Fruit fly (Drosophila melanogaster): ENCODE results near the gene CAH5.

Gene CAH5

dm6 chr3R:31213227-31213626 lies 49.2 kb upstream of the CAH5 start, which contains the start of the genes Zwilch and CG1542 (continued):
- TF ChIP-seq CG17568 (GFP tag; optimal IDR thresholded peaks at IDR 0.05) (no peak), vvl (GFP tag; IDR thresholded peaks at IDR 0.05) (peak; percentile 57; the same call in 1 of the 2 replicates), CG12219 (GFP tag; optimal IDR thresholded peaks at IDR 0.05) (no peak), CG18011 (GFP tag; optimal IDR thresholded peaks at IDR 0.05) (no peak), Sry-β (GFP tag; optimal IDR thresholded peaks at IDR 0.05) (no peak), dm (GFP tag; optimal IDR thresholded peaks at IDR 0.05) (peak; percentile 96), CG12391 (tag; optimal IDR thresholded peaks at IDR 0.05) (no peak), Oli (tag; optimal IDR thresholded peaks at IDR 0.05) (no peak), Taf1 (GFP tag; IDR thresholded peaks at IDR 0.05) (no peak), Ets97D (GFP tag; optimal IDR thresholded peaks at IDR 0.05) (peak; percentile 76), Vsx1 (GFP tag; optimal IDR thresholded peaks at IDR 0.05) (no peak), chm (GFP tag; IDR thresholded peaks at IDR 0.05) (no peak), CG7839 (tag; optimal IDR thresholded peaks at IDR 0.05) (no peak), CG15479 (GFP tag; optimal IDR thresholded peaks at IDR 0.05) (no peak), CG9932 (GFP tag; IDR thresholded peaks at IDR 0.05) (0 out of 2 replicates have a peak, but pooled peaks have one; percentile 8), CG7963 (GFP tag; IDR thresholded peaks at IDR 0.05; ENCODE audit: partially characterized antibody) (peak; percentile 74), CG12659 (GFP tag; optimal IDR thresholded peaks at IDR 0.05) (peak; percentile 62), nom (GFP tag; optimal IDR thresholded peaks at IDR 0.05) (no peak), tin (GFP tag; optimal IDR thresholded peaks at IDR 0.05) (no peak), gfzf (GFP tag; optimal IDR thresholded peaks at IDR 0.05) (peak; percentile 92), CG6272 (GFP tag; IDR thresholded peaks at IDR 0.05) (no peak), tap (tag; optimal IDR thresholded peaks at IDR 0.05) (no peak), CG8388 (GFP tag; optimal IDR thresholded peaks at IDR 0.05) (no peak), fd96Cb (tag; optimal IDR thresholded peaks at IDR 0.05) (no peak), Usf (GFP tag; optimal IDR thresholded peaks at IDR 0.05) (no peak), inv (GFP tag; IDR thresholded peaks at IDR 0.05; ENCODE audit: partially characterized antibody) (peak; percentile 63), Atf6 (GFP tag; IDR thresholded peaks at IDR 0.05) (no peak), kah (GFP tag; optimal IDR thresholded peaks at IDR 0.05) (no peak), kni (GFP tag; optimal IDR thresholded peaks at IDR 0.05) (peak; percentile 25)

- TF ChIP-seq Med (GFP tag) (peak; percentile 94), H15 (GFP tag; IDR thresholded peaks at IDR 0.05) (no peak), CG32532 (GFP tag; IDR thresholded peaks at IDR 0.05) (no peak), CG8359 (GFP tag; optimal IDR thresholded peaks at IDR 0.05; ENCODE audit: borderline replicate concordance) (no peak), inv (GFP tag; IDR thresholded peaks at IDR 0.05; ENCODE audit: partially characterized antibody) (no peak), Hmr (GFP tag; optimal IDR thresholded peaks at IDR 0.05) (peak; percentile 67), ken (GFP tag; IDR thresholded peaks at IDR 0.05) (no peak), jigr1 (GFP tag; IDR thresholded peaks at IDR 0.05) (no peak), Lpt (GFP tag; optimal IDR thresholded peaks at IDR 0.05) (no peak), CG17829 (tag; optimal IDR thresholded peaks at IDR 0.05) (peak; percentile 47), grn (GFP tag; optimal IDR thresholded peaks at IDR 0.05) (no peak), CG4424 (GFP tag; optimal IDR thresholded peaks at IDR 0.05) (no peak), B-H2 (GFP tag; optimal IDR thresholded peaks at IDR 0.05) (peak; percentile 89), mam (GFP tag; optimal IDR thresholded peaks at IDR 0.05) (no peak), tna (GFP tag; IDR thresholded peaks at IDR 0.05; ENCODE audit: partially characterized antibody) (no peak), org-1 (GFP tag; optimal IDR thresholded peaks at IDR 0.05) (peak; percentile 7), CG7357 (GFP tag; IDR thresholded peaks at IDR 0.05) (no peak), CG31441 (GFP tag; IDR thresholded peaks at IDR 0.05) (no peak), yki (optimal IDR thresholded peaks at IDR 0.05) (no peak), ash1 (GFP tag; optimal IDR thresholded peaks at IDR 0.05) (peak; percentile 16), fru (optimal IDR thresholded peaks at IDR 0.05) (no peak), CG3163 (GFP tag; optimal IDR thresholded peaks at IDR 0.05) (peak; percentile 6), ham (GFP tag; IDR thresholded peaks at IDR 0.05) (no peak), Hr78 (GFP tag; optimal IDR thresholded peaks at IDR 0.05) (no peak), ranshi (GFP tag; IDR thresholded peaks at IDR 0.05) (no peak)
These were observed 46.6 kb upstream of the CAH5 start, which contains the start of gene CG15561 for dm6 chr3R:31215830-31216229. Gene CG15561 (minus strand): TSS chr3R:31215942.
